Fruit fly (Drosophila melanogaster) whole organism, prepupa: ENCODE measurements around the gene strat.

Experiments used
- Blimp-1 ChIP-seq: fragments of 200-800 bp; sonication (Bioruptor generic); optimal IDR thresholded peaks from 3 replicates; lab custom pipeline; 2017; ENCODE audit warnings: missing biosample characterization, missing genetic modification characterization, mild to moderate bottlenecking, moderate library complexity, missing genetic modification reagents
- CG10631 ChIP-seq: fragments of 200-800 bp; sonication (Bioruptor generic); optimal IDR thresholded peaks from 2 replicates; lab custom pipeline; 2016; ENCODE audit warnings: missing biosample characterization, missing genetic modification characterization
- CG10669 ChIP-seq: fragments of 200-800 bp; sonication (Bioruptor generic); optimal IDR thresholded peaks from 3 replicates; lab custom pipeline; 2018; ENCODE audit warnings: missing biosample characterization, mild to moderate bottlenecking, missing genetic modification characterization, moderate library complexity
- CG11762 ChIP-seq: fragments of 200-800 bp; sonication (Bioruptor generic); optimal IDR thresholded peaks from 3 replicates; lab custom pipeline; 2016; ENCODE audit warnings: missing biosample characterization, missing genetic modification characterization; ENCODE audit not compliant: insufficient read depth
- CG11902 ChIP-seq: fragments of 200-800 bp; sonication (Bioruptor generic); optimal IDR thresholded peaks from 3 replicates; lab custom pipeline; 2016; ENCODE audit warnings: missing biosample characterization, missing genetic modification characterization
- CG15336 ChIP-seq: fragments of 200-800 bp; sonication (Bioruptor generic); IDR thresholded peaks from 2 replicates; pipeline ENCODE4 v1.3.6; 2022; ENCODE audit warnings: missing biosample characterization, missing genetic modification characterization
- CG3032 ChIP-seq: fragments of 200-800 bp; optimal IDR thresholded peaks from 2 replicates; lab custom pipeline; 2019; ENCODE audit warnings: missing biosample characterization, mild to moderate bottlenecking, missing genetic modification characterization, moderate library complexity
- CG31627 ChIP-seq: fragments of 200-800 bp; sonication (Bioruptor generic); optimal IDR thresholded peaks from 3 replicates; lab custom pipeline; 2016; ENCODE audit warnings: missing biosample characterization, missing genetic modification characterization
- CG34406 ChIP-seq: fragments of 200-800 bp; sonication (Bioruptor generic); optimal IDR thresholded peaks from 3 replicates; lab custom pipeline; 2016; ENCODE audit warnings: missing biosample characterization, missing genetic modification characterization
- CG3919 ChIP-seq: fragments of 200-800 bp; sonication (Bioruptor generic); optimal IDR thresholded peaks from 3 replicates; lab custom pipeline; 2016; ENCODE audit warnings: missing biosample characterization, missing genetic modification characterization
- CG4318 ChIP-seq: fragments of 200-800 bp; sonication (Bioruptor generic); optimal IDR thresholded peaks from 3 replicates; lab custom pipeline; 2017; ENCODE audit warnings: missing biosample characterization, mild to moderate bottlenecking, missing genetic modification characterization
- CG6163 ChIP-seq: fragments of 200-800 bp; sonication (Bioruptor generic); IDR thresholded peaks from 3 replicates; pipeline ENCODE4 v1.3.6; 2022; ENCODE audit warnings: missing biosample characterization, missing genetic modification characterization
- CG6276 ChIP-seq: fragments of 200-800 bp; sonication (Bioruptor generic); optimal IDR thresholded peaks from 2 replicates; lab custom pipeline; 2017; ENCODE audit warnings: missing biosample characterization, mild to moderate bottlenecking, missing genetic modification characterization
- CG6792 ChIP-seq: fragments of 200-800 bp; sonication (Bioruptor generic); optimal IDR thresholded peaks from 3 replicates; lab custom pipeline; 2016; ENCODE audit warnings: missing biosample characterization, missing genetic modification characterization
- CG6808 ChIP-seq: fragments of 200-800 bp; sonication (Bioruptor generic); optimal IDR thresholded peaks from 3 replicates; lab custom pipeline; 2017; ENCODE audit warnings: missing biosample characterization, missing genetic modification characterization, mild to moderate bottlenecking, moderate library complexity, missing genetic modification reagents
- CG6854 ChIP-seq: fragments of 200-800 bp; sonication (Bioruptor generic); optimal IDR thresholded peaks from 2 replicates; lab custom pipeline; 2017; ENCODE audit warnings: missing biosample characterization, mild to moderate bottlenecking, missing genetic modification characterization
- CG7368 ChIP-seq: fragments of 200-800 bp; sonication (Bioruptor generic); optimal IDR thresholded peaks from 3 replicates; lab custom pipeline; 2016; ENCODE audit warnings: missing biosample characterization, missing genetic modification characterization
- CG8319 ChIP-seq: fragments of 200-800 bp; sonication (Bioruptor generic); optimal IDR thresholded peaks from 3 replicates; lab custom pipeline; 2016; ENCODE audit warnings: missing biosample characterization, missing genetic modification characterization
- CG9139 ChIP-seq: fragments of 200-800 bp; sonication (Bioruptor generic); optimal IDR thresholded peaks from 3 replicates; lab custom pipeline; 2017; ENCODE audit warnings: missing biosample characterization, mild to moderate bottlenecking, missing genetic modification characterization
- Eip78C ChIP-seq: fragments of 200-800 bp; sonication (Bioruptor generic); peaks from one replicate; lab custom pipeline; 2016; ENCODE audit warnings: missing biosample characterization, missing genetic modification characterization
- Gug ChIP-seq: fragments of 200-800 bp; sonication (Bioruptor generic); IDR thresholded peaks from 2 replicates; pipeline ENCODE4 v1.3.6; 2022; ENCODE audit warnings: missing biosample characterization, missing genetic modification characterization
- Hr38 ChIP-seq: sonication (Bioruptor generic); optimal IDR thresholded peaks from 2 replicates; lab custom pipeline; 2016; ENCODE audit warnings: missing biosample characterization, missing genetic modification characterization
- Hr39 ChIP-seq: fragments of 200-800 bp; sonication (Bioruptor generic); optimal IDR thresholded peaks from 2 replicates; lab custom pipeline; 2016; ENCODE audit warnings: missing biosample characterization, missing genetic modification characterization
- Hr4 ChIP-seq: fragments of 200-800 bp; sonication (Bioruptor generic); optimal IDR thresholded peaks from 3 replicates; lab custom pipeline; 2016; ENCODE audit warnings: missing biosample characterization, missing genetic modification characterization
- Lpt ChIP-seq: fragments of 200-800 bp; sonication (Bioruptor generic); optimal IDR thresholded peaks from 3 replicates; lab custom pipeline; 2016; ENCODE audit warnings: missing biosample characterization, missing genetic modification characterization
- Met ChIP-seq: fragments of 200-800 bp; sonication (Bioruptor generic); optimal IDR thresholded peaks from 3 replicates; lab custom pipeline; 2016; ENCODE audit warnings: missing biosample characterization, missing genetic modification characterization
- OdsH ChIP-seq: fragments of 200-800 bp; sonication (Bioruptor generic); optimal IDR thresholded peaks from 3 replicates; lab custom pipeline; 2016; ENCODE audit warnings: missing biosample characterization, missing genetic modification characterization
- Smox ChIP-seq: fragments of 200-800 bp; sonication (Bioruptor generic); optimal IDR thresholded peaks from 3 replicates; lab custom pipeline; 2016; ENCODE audit warnings: missing biosample characterization, missing genetic modification characterization
- Sox14 ChIP-seq: fragments of 200-800 bp; sonication (Bioruptor generic); optimal IDR thresholded peaks from 3 replicates; lab custom pipeline; 2016; ENCODE audit warnings: missing biosample characterization, missing genetic modification characterization
- Sox15 ChIP-seq: fragments of 200-800 bp; sonication (Bioruptor generic); optimal IDR thresholded peaks from 3 replicates; lab custom pipeline; 2016; ENCODE audit warnings: missing biosample characterization, missing genetic modification characterization
- achi ChIP-seq: fragments of 200-800 bp; sonication (Bioruptor generic); optimal IDR thresholded peaks from 3 replicates; lab custom pipeline; 2016; ENCODE audit warnings: missing biosample characterization, missing genetic modification characterization
- acj6 ChIP-seq: fragments of 200-800 bp; sonication (Bioruptor generic); optimal IDR thresholded peaks from 3 replicates; lab custom pipeline; 2016; ENCODE audit warnings: missing biosample characterization, missing genetic modification characterization
- cyc ChIP-seq: fragments of 200-800 bp; sonication (Bioruptor generic); optimal IDR thresholded peaks from 3 replicates; lab custom pipeline; 2016; ENCODE audit warnings: missing biosample characterization, missing genetic modification characterization
- dsx ChIP-seq: fragments of 200-800 bp; optimal IDR thresholded peaks from 3 replicates; lab custom pipeline; 2019; ENCODE audit warnings: missing biosample characterization, mild to moderate bottlenecking, missing genetic modification characterization, moderate library complexity; ENCODE audit not compliant: poor library complexity, severe bottlenecking
- eg ChIP-seq: fragments of 200-800 bp; sonication (Bioruptor generic); IDR thresholded peaks from 3 replicates; pipeline ENCODE4 v1.3.6; 2022; ENCODE audit warnings: missing biosample characterization, missing genetic modification characterization
- esn ChIP-seq: fragments of 200-800 bp; sonication (Bioruptor generic); optimal IDR thresholded peaks from 2 replicates; lab custom pipeline; 2016; ENCODE audit warnings: missing biosample characterization, mild to moderate bottlenecking, missing genetic modification characterization, moderate library complexity
- fd59A ChIP-seq: fragments of 200-800 bp; sonication (Bioruptor generic); optimal IDR thresholded peaks from 2 replicates; lab custom pipeline; 2017; ENCODE audit warnings: missing biosample characterization, mild to moderate bottlenecking, missing genetic modification characterization, missing genetic modification reagents
- fd85E ChIP-seq: fragments of 200-800 bp; sonication (Bioruptor generic); optimal IDR thresholded peaks from 3 replicates; lab custom pipeline; 2016; ENCODE audit warnings: missing biosample characterization, missing genetic modification characterization
- fkh ChIP-seq: fragments of 200-800 bp; sonication (Bioruptor generic); optimal IDR thresholded peaks from 3 replicates; lab custom pipeline; 2017; ENCODE audit warnings: missing biosample characterization, mild to moderate bottlenecking, missing genetic modification characterization, moderate library complexity
- lz ChIP-seq: fragments of 200-800 bp; sonication (Bioruptor generic); optimal IDR thresholded peaks from 3 replicates; lab custom pipeline; 2016; ENCODE audit warnings: missing biosample characterization, missing genetic modification characterization
- net ChIP-seq: fragments of 200-800 bp; sonication (Bioruptor generic); optimal IDR thresholded peaks from 3 replicates; lab custom pipeline; 2016; ENCODE audit warnings: missing biosample characterization, missing genetic modification characterization
- pdm3 ChIP-seq: fragments of 200-800 bp; sonication (Bioruptor generic); optimal IDR thresholded peaks from 3 replicates; lab custom pipeline; 2016; ENCODE audit warnings: missing biosample characterization, missing genetic modification characterization
- salr ChIP-seq, 2 experiments: fragments of 200-800 bp; sonication (Bioruptor generic); optimal IDR thresholded peaks; 3 replicates each; lab custom pipeline; 2016 to 2018; ENCODE audit warnings: missing biosample characterization in 2 of 2, missing genetic modification characterization in 2 of 2, mild to moderate bottlenecking in 1 of 2
- spab ChIP-seq: fragments of 200-800 bp; sonication (Bioruptor generic); optimal IDR thresholded peaks from 2 replicates; lab custom pipeline; 2017; ENCODE audit warnings: missing biosample characterization, mild to moderate bottlenecking, missing genetic modification characterization, missing genetic modification reagents
- ss ChIP-seq, 2 experiments: fragments of 200-800 bp; sonication (Bioruptor generic); optimal IDR thresholded peaks; 2 replicates in 1 of 2; 3 replicates in 1 of 2; lab custom pipeline; 2017 to 2018; ENCODE audit warnings: mild to moderate bottlenecking in 2 of 2, missing biosample characterization in 2 of 2, missing genetic modification characterization in 2 of 2, moderate library complexity in 1 of 2
- topi ChIP-seq: fragments of 200-800 bp; sonication (Bioruptor generic); optimal IDR thresholded peaks from 3 replicates; lab custom pipeline; 2016; ENCODE audit warnings: missing biosample characterization, missing genetic modification characterization
- vri ChIP-seq: fragments of 200-800 bp; sonication (Bioruptor generic); optimal IDR thresholded peaks from 3 replicates; lab custom pipeline; 2016; ENCODE audit warnings: missing biosample characterization, mild to moderate bottlenecking, missing genetic modification characterization

The strat gene

DNA sequence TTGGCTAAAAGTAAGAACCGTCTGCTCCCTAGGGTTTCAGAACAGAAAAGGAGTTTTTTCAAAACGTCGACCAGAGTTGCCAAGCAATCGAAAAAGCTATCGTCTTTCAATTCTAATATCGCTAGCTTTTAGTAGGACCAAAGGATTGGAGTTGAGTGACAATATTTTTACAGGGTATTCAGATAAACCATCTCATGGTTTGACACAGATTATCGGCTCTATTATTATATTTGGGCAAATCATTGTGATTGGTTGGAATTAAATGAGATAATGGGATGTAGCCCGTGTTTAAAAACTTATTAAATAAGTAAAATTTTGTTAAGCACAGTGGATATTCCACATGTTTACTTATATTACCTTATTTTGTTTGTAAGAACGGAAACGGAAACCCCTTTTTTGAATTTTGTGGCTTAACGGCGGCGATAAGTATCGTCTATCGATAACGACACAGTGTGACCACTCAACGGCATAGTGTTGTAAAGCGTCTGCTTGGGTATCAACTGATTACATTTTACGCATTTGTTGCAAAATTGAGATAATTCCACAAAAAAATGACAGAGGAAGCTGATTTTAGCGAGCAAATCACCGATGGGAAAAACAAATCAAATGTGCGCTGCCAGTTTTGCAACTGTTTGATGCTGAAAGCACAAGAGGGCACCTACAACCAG lies at the start of gene strat, which contains the start of gene mtsh:
TSS of gene strat (plus strand) at position 471 of the 668 bp plus-strand sequence.
TSS of gene mtsh (minus strand) at position 51 of the 668 bp plus-strand sequence.
- TF ChIP-seq Blimp-1 (GFP tag; lab: Kevin White, UChicago) = peak; percentile 22
- TF ChIP-seq CG8319 (GFP tag; lab: Kevin White, UChicago) = peak; percentile 30
- no peak for TF ChIP-seq Gug (GFP tag; lab: Robert Waterston, UW)
- TF ChIP-seq Eip78C (GFP tag; lab: Kevin White, UChicago) = peak; percentile 81
- no peak for TF ChIP-seq Sox14 (GFP tag; lab: Kevin White, UChicago)
- TF ChIP-seq acj6 (GFP tag; lab: Kevin White, UChicago) = peak; percentile 40
- TF ChIP-seq CG9139 (GFP tag; lab: Kevin White, UChicago) = peak; percentile 6
- TF ChIP-seq CG10631 (GFP tag; lab: Kevin White, UChicago) = peak; percentile 3
- TF ChIP-seq salr (GFP tag; optimal IDR thresholded peaks at IDR 0.05; lab: Kevin White, UChicago) = peak in 1 of 2 experiments; percentile 32
- peak; percentile 2 for TF ChIP-seq CG3032 (tag; lab: Kevin White, UChicago)
- peak; percentile 21 for TF ChIP-seq CG11762
- TF ChIP-seq cyc (GFP tag; lab: Kevin White, UChicago) = peak; percentile 58
- peak; percentile 51 for TF ChIP-seq CG10669 (GFP tag; lab: Kevin White, UChicago)
- TF ChIP-seq Smox (GFP tag; lab: Kevin White, UChicago) = no peak
- TF ChIP-seq CG6854 (GFP tag; lab: Kevin White, UChicago) = peak; percentile 57
- peak; percentile 85 for TF ChIP-seq dsx (GFP tag; lab: Kevin White, UChicago)
- TF ChIP-seq CG3919 = peak; percentile 69
- peak; percentile 41 for TF ChIP-seq fkh (GFP tag; lab: Kevin White, UChicago)
- TF ChIP-seq achi (GFP tag; lab: Kevin White, UChicago) = peak; percentile 32
- peak; percentile 65 for TF ChIP-seq topi
- peak; percentile 53; the same call in 2 of the 3 replicates for TF ChIP-seq eg (GFP tag; lab: Robert Waterston, UW)
- no peak for TF ChIP-seq pdm3
- TF ChIP-seq net (GFP tag; lab: Kevin White, UChicago) = no peak
- peak; percentile 47 for TF ChIP-seq lz (GFP tag; lab: Kevin White, UChicago)
- peak; percentile 64 for TF ChIP-seq esn (GFP tag; lab: Kevin White, UChicago)

DNA sequence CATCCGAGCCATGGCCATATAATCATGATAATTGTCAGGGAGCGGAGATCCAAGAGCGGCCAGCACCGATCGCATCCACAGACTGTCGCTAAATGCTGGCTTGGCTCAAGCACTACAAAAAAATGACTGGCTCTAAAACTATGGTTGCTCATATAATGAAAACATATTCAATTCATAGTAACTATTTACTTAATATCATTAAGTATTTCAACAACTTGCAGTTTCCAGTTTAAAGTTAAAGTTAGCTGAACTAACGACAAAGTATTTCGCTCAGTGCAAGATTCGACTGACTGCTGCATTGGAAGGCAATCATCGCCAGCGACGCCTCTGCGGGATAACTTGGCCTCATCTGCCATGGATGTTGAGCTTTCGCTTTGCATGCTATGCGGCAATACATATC lies 49.2 kb upstream of the strat start:
- TF ChIP-seq Lpt (GFP tag; lab: Kevin White, UChicago) (peak; percentile 55), vri (GFP tag; lab: Kevin White, UChicago) (peak; percentile 16), CG11762 (no peak), achi (GFP tag; lab: Kevin White, UChicago) (peak; percentile 72), ss (GFP tag; optimal IDR thresholded peaks at IDR 0.05; lab: Kevin White, UChicago) (peak; percentile 5 to 58), dsx (GFP tag; lab: Kevin White, UChicago) (peak; percentile 33), spab (GFP tag; lab: Kevin White, UChicago) (peak; percentile 63), Met (GFP tag; lab: Kevin White, UChicago) (peak; percentile 35), Hr38 (no peak), lz (GFP tag; lab: Kevin White, UChicago) (peak; percentile 8), Gug (GFP tag; lab: Robert Waterston, UW) (peak; percentile 86), Sox15 (GFP tag; lab: Kevin White, UChicago) (no peak), CG6163 (GFP tag; lab: Robert Waterston, UW) (peak; percentile 82), net (GFP tag; lab: Kevin White, UChicago) (peak; percentile 63), salr (GFP tag; optimal IDR thresholded peaks at IDR 0.05; lab: Kevin White, UChicago) (peak; percentile 29 to 53), CG3919 (peak; percentile 65), CG4318 (GFP tag; lab: Kevin White, UChicago) (peak; percentile 17), Smox (GFP tag; lab: Kevin White, UChicago) (no peak), CG34406 (GFP tag; lab: Kevin White, UChicago) (peak; percentile 27), CG15336 (GFP tag; lab: Robert Waterston, UW) (peak; percentile 92), CG6808 (peak; percentile 61), fd59A (GFP tag; lab: Kevin White, UChicago) (peak; percentile 57), CG6276 (GFP tag; lab: Kevin White, UChicago) (peak; percentile 57), Hr4 (GFP tag; lab: Kevin White, UChicago) (peak; percentile 67), CG31627 (GFP tag; lab: Kevin White, UChicago) (no peak), fd85E (GFP tag; lab: Kevin White, UChicago) (no peak), CG6792 (GFP tag; lab: Kevin White, UChicago) (peak; percentile 50), Blimp-1 (GFP tag; lab: Kevin White, UChicago) (no peak), OdsH (peak; percentile 61), Hr39 (GFP tag; lab: Kevin White, UChicago) (peak; percentile 1), CG7368 (GFP tag; lab: Kevin White, UChicago) (peak; percentile 41), CG9139 (GFP tag; lab: Kevin White, UChicago) (no peak), CG11902 (GFP tag; lab: Kevin White, UChicago) (no peak)
